Fruit fly (Drosophila melanogaster) S2 (cell line): ENCODE data around the gene CG10226.

Source experiments
- CG8478 ChIP-seq: fragments of >200 bp; optimal IDR thresholded peaks from 2 replicates; lab custom pipeline; 2018
- CTCF ChIP-seq, 2 experiments: fragments of >200 bp; optimal IDR thresholded peaks; 2 replicates each; lab custom pipeline; 2018

- no peak for TF ChIP-seq CG8478
- TF ChIP-seq CTCF (optimal IDR thresholded peaks at IDR 0.05; lab: Kevin White, UChicago), result no peak
Observed at dm6 chr3L:6268076-6268475, 28.2 kb upstream of the CG10226 start.
